Fruit fly (Drosophila melanogaster) whole organism: ENCODE results near the gene Gbeta76C.

Experiments
- CG8478 ChIP-seq: fragments of >200 bp; optimal IDR thresholded peaks from 2 replicates; lab custom pipeline; 2018; ENCODE audit warnings: inconsistent platforms
- pan ChIP-seq: fragments of >200 bp; optimal IDR thresholded peaks from 2 replicates; lab custom pipeline; 2017
- psq ChIP-seq: fragments of >200 bp; optimal IDR thresholded peaks from 2 replicates; lab custom pipeline; 2017
- usp ChIP-seq: fragments of >200 bp; optimal IDR thresholded peaks from 2 replicates; lab custom pipeline; 2017; ENCODE audit warnings: missing biosample characterization, missing genetic modification characterization, mixed read lengths

- TF ChIP-seq pan: no peak
- no peak for TF ChIP-seq usp (GFP tag; lab: Kevin White, UChicago)
- TF ChIP-seq CG8478 (lab: Kevin White, UChicago): no peak
- TF ChIP-seq psq (lab: Kevin White, UChicago): no peak
Observed at dm6 chr3L:19642448-19643020, 44.9 kb upstream of the Gbeta76C start, which contains the start of gene Rnf146.
